Worm (Caenorhabditis elegans): ENCODE data around the gene C05G5.5.

ce11 chrX:14778112-14778511 is 17.2 kb upstream of the C05G5.5 start:
- TF ChIP-seq snpc-4 (GFP tag; optimal IDR thresholded peaks at IDR 0.05): no peak
- no peak for TF ChIP-seq snpc-4 (tag; optimal IDR thresholded peaks at IDR 0.05)
- TF ChIP-seq pha-4 (tag; optimal IDR thresholded peaks at IDR 0.05): no peak
- no peak for TF ChIP-seq repo-1 (tag; optimal IDR thresholded peaks at IDR 0.05)
